Worm (Caenorhabditis elegans): ENCODE measurements around the gene abhd-14.

- TF ChIP-seq klf-2 (GFP tag; conservative IDR thresholded peaks at IDR 0.05) = no peak
- TF ChIP-seq flt-1 (GFP tag; IDR thresholded peaks at IDR 0.05) = no peak
Measured at ce11 chrIV:1019801-1020200, 10.0 kb downstream of the abhd-14 start.
